Fruit fly (Drosophila melanogaster) whole organism, embryonic: ENCODE results near the gene DIP2.

Experiments
- CG10321 ChIP-seq: fragments of 200-800 bp; sonication (Bioruptor generic); IDR thresholded peaks from 2 replicates; pipeline ENCODE4 v1.3.6; 2022; ENCODE audit warnings: missing biosample characterization, missing genetic modification characterization
- CG10543 ChIP-seq: fragments of 200-800 bp; sonication (Bioruptor generic); optimal IDR thresholded peaks from 3 replicates; lab custom pipeline; 2017; ENCODE audit warnings: missing biosample characterization, mild to moderate bottlenecking, missing genetic modification characterization, moderate library complexity
- CG10565 ChIP-seq: fragments of 200-800 bp; sonication (Bioruptor generic); optimal IDR thresholded peaks from 3 replicates; lab custom pipeline; 2016; ENCODE audit warnings: missing biosample characterization, mild to moderate bottlenecking, missing genetic modification characterization
- CG10959 ChIP-seq: fragments of 200-800 bp; sonication (Bioruptor generic); IDR thresholded peaks from 2 replicates; pipeline ENCODE4 v1.3.6; 2022; ENCODE audit warnings: missing biosample characterization, missing genetic modification characterization
- CG11085 ChIP-seq: fragments of 200-800 bp; sonication (Bioruptor generic); IDR thresholded peaks from 2 replicates; pipeline ENCODE4 v1.3.6; 2022; ENCODE audit warnings: missing biosample characterization, missing genetic modification characterization
- CG11560 ChIP-seq: fragments of 200-800 bp; sonication (Bioruptor generic); IDR thresholded peaks from 3 replicates; pipeline ENCODE4 v1.3.6; 2022; ENCODE audit warnings: missing biosample characterization, missing genetic modification characterization
- CG11695 ChIP-seq: fragments of 200-800 bp; sonication (Bioruptor generic); IDR thresholded peaks from 3 replicates; pipeline ENCODE4 v1.3.6; 2022; ENCODE audit warnings: missing biosample characterization, missing genetic modification characterization
- CG12236 ChIP-seq: fragments of 200-800 bp; sonication (Bioruptor generic); optimal IDR thresholded peaks from 2 replicates; lab custom pipeline; 2016; ENCODE audit warnings: missing biosample characterization, missing genetic modification characterization
- CG12942 ChIP-seq: fragments of 200-800 bp; sonication (Bioruptor generic); optimal IDR thresholded peaks from 3 replicates; lab custom pipeline; 2016; ENCODE audit warnings: missing biosample characterization, missing genetic modification characterization
- CG13123 ChIP-seq: fragments of 200-800 bp; sonication (Bioruptor generic); optimal IDR thresholded peaks from 2 replicates; lab custom pipeline; 2016; ENCODE audit warnings: missing biosample characterization, missing genetic modification characterization
- CG15073 ChIP-seq: fragments of 200-800 bp; sonication (Bioruptor generic); optimal IDR thresholded peaks from 2 replicates; lab custom pipeline; 2016; ENCODE audit warnings: missing biosample characterization, missing genetic modification characterization
- CG15514 ChIP-seq: fragments of 200-800 bp; sonication (Bioruptor generic); optimal IDR thresholded peaks from 3 replicates; lab custom pipeline; 2017; ENCODE audit warnings: missing biosample characterization, missing genetic modification characterization, mild to moderate bottlenecking, moderate library complexity, missing genetic modification reagents
- CG17328 ChIP-seq: fragments of 200-800 bp; sonication (Bioruptor generic); IDR thresholded peaks from 2 replicates; pipeline ENCODE4 v1.3.6; 2022; ENCODE audit warnings: missing biosample characterization, missing genetic modification characterization
- CG1792 ChIP-seq: fragments of 200-800 bp; sonication (Bioruptor generic); optimal IDR thresholded peaks from 2 replicates; lab custom pipeline; 2016; ENCODE audit warnings: missing biosample characterization, missing genetic modification characterization
- CG18262 ChIP-seq: fragments of 200-800 bp; optimal IDR thresholded peaks from 3 replicates; lab custom pipeline; 2019; ENCODE audit warnings: missing biosample characterization, mild to moderate bottlenecking, missing genetic modification characterization, moderate library complexity
- CG32772 ChIP-seq: fragments of 200-800 bp; sonication (Bioruptor generic); IDR thresholded peaks from 2 replicates; pipeline ENCODE4 v1.3.6; 2022; ENCODE audit warnings: missing biosample characterization, missing genetic modification characterization
- CG3847 ChIP-seq: fragments of 200-800 bp; sonication (Bioruptor generic); IDR thresholded peaks from 2 replicates; pipeline ENCODE4 v1.3.6; 2022; ENCODE audit warnings: missing biosample characterization, missing genetic modification characterization
- CG3995 ChIP-seq: fragments of 200-800 bp; sonication (Bioruptor generic); optimal IDR thresholded peaks from 3 replicates; lab custom pipeline; 2016; ENCODE audit warnings: missing biosample characterization, missing genetic modification characterization
- CG4820 ChIP-seq: fragments of 200-800 bp; sonication (Bioruptor generic); optimal IDR thresholded peaks from 3 replicates; lab custom pipeline; 2016; ENCODE audit warnings: missing biosample characterization, missing genetic modification characterization
- CG5245 ChIP-seq: fragments of 200-800 bp; sonication (Bioruptor generic); optimal IDR thresholded peaks from 3 replicates; lab custom pipeline; 2016; ENCODE audit warnings: missing biosample characterization, missing genetic modification characterization
- CG7839 ChIP-seq: fragments of 200-800 bp; sonication (Bioruptor generic); optimal IDR thresholded peaks from 3 replicates; lab custom pipeline; 2018; ENCODE audit warnings: missing biosample characterization, mild to moderate bottlenecking, missing genetic modification characterization, moderate library complexity
- CG8924 ChIP-seq: fragments of 200-800 bp; optimal IDR thresholded peaks from 3 replicates; lab custom pipeline; 2019; ENCODE audit warnings: missing biosample characterization, mild to moderate bottlenecking, missing genetic modification characterization, moderate library complexity
- Chrac-16 ChIP-seq: fragments of 200-800 bp; sonication (Bioruptor generic); optimal IDR thresholded peaks from 3 replicates; lab custom pipeline; 2016; ENCODE audit warnings: missing biosample characterization, missing genetic modification characterization
- Dfd ChIP-seq, 2 experiments: fragments of >200 bp; optimal IDR thresholded peaks; 2 replicates each; lab custom pipeline; 2017; ENCODE audit warnings: missing biosample characterization in 2 of 2, missing genetic modification characterization in 2 of 2
- HLH54F ChIP-seq: fragments of 200-800 bp; sonication (Bioruptor generic); optimal IDR thresholded peaks from 3 replicates; lab custom pipeline; 2016; ENCODE audit warnings: missing biosample characterization, missing genetic modification characterization
- Hr51 ChIP-seq, 2 experiments: fragments of 200-800 bp; sonication (Bioruptor generic); optimal IDR thresholded peaks; 2 replicates in 1 of 2; 3 replicates in 1 of 2; lab custom pipeline; 2016 to 2018; ENCODE audit warnings: missing biosample characterization in 2 of 2, missing genetic modification characterization in 2 of 2, mild to moderate bottlenecking in 1 of 2, moderate library complexity in 1 of 2
- Nf-YB ChIP-seq: fragments of 200-800 bp; sonication (Bioruptor generic); optimal IDR thresholded peaks from 3 replicates; lab custom pipeline; 2019; ENCODE audit warnings: missing biosample characterization, mild to moderate bottlenecking, missing genetic modification characterization, moderate library complexity
- Nf-YC ChIP-seq: fragments of 200-800 bp; optimal IDR thresholded peaks from 3 replicates; lab custom pipeline; 2019; ENCODE audit warnings: missing biosample characterization, mild to moderate bottlenecking, missing genetic modification characterization, moderate library complexity
- Ravus ChIP-seq: fragments of 200-800 bp; sonication (Bioruptor generic); IDR thresholded peaks from 2 replicates; pipeline ENCODE4 v1.3.6; 2022; ENCODE audit warnings: missing biosample characterization, missing genetic modification characterization
- Sin3A ChIP-seq: fragments of >200 bp; optimal IDR thresholded peaks from 2 replicates; lab custom pipeline; 2018
- Six4 ChIP-seq: fragments of 200-800 bp; sonication (Bioruptor generic); optimal IDR thresholded peaks from 2 replicates; lab custom pipeline; 2016; ENCODE audit warnings: missing biosample characterization, missing genetic modification characterization
- Sry-δ ChIP-seq: fragments of 200-800 bp; sonication (Bioruptor generic); optimal IDR thresholded peaks from 2 replicates; lab custom pipeline; 2016; ENCODE audit warnings: missing biosample characterization, missing genetic modification characterization
- Stat92E ChIP-seq, 3 experiments: fragments of >200 bp in 2 of 3; fragments of 200-800 bp in 1 of 3; sonication (Bioruptor generic) in 1 of 3; optimal IDR thresholded peaks; 2 replicates each; lab custom pipeline; 2017 to 2019; ENCODE audit warnings: missing biosample characterization in 3 of 3, missing genetic modification characterization in 3 of 3, mild to moderate bottlenecking in 1 of 3, moderate library complexity in 1 of 3
- amos ChIP-seq: fragments of 200-800 bp; sonication (Bioruptor generic); IDR thresholded peaks from 2 replicates; pipeline ENCODE4 v1.3.6; 2022; ENCODE audit warnings: missing biosample characterization, missing genetic modification characterization; ENCODE audit not compliant: partially characterized antibody
- aop ChIP-seq: fragments of 200-800 bp; sonication (Bioruptor generic); IDR thresholded peaks from 2 replicates; pipeline ENCODE4 v1.3.6; 2022; ENCODE audit warnings: missing biosample characterization, missing genetic modification characterization
- bbx ChIP-seq: fragments of 200-800 bp; sonication (Bioruptor generic); IDR thresholded peaks from 2 replicates; pipeline ENCODE4 v1.3.6; 2022; ENCODE audit warnings: missing biosample characterization, missing genetic modification characterization; ENCODE audit not compliant: partially characterized antibody
- chm ChIP-seq: fragments of 200-800 bp; sonication (Bioruptor generic); IDR thresholded peaks from 2 replicates; pipeline ENCODE4 v1.3.6; 2022; ENCODE audit warnings: missing biosample characterization, missing genetic modification characterization
- da ChIP-seq: fragments of 200-800 bp; sonication (Bioruptor generic); optimal IDR thresholded peaks from 2 replicates; lab custom pipeline; 2016; ENCODE audit warnings: missing biosample characterization, missing genetic modification characterization
- gcm ChIP-seq: fragments of 200-800 bp; sonication (Bioruptor generic); optimal IDR thresholded peaks from 2 replicates; lab custom pipeline; 2019; ENCODE audit warnings: missing biosample characterization, mild to moderate bottlenecking, missing genetic modification characterization, moderate library complexity
- gem ChIP-seq: fragments of 200-800 bp; sonication (Bioruptor generic); optimal IDR thresholded peaks from 2 replicates; lab custom pipeline; 2019; ENCODE audit warnings: missing biosample characterization, mild to moderate bottlenecking, missing genetic modification characterization, moderate library complexity
- gro ChIP-seq: fragments of 200-800 bp; sonication (Bioruptor generic); optimal IDR thresholded peaks from 2 replicates; lab custom pipeline; 2016; ENCODE audit warnings: missing biosample characterization, missing genetic modification characterization
- h ChIP-seq: fragments of >200 bp; optimal IDR thresholded peaks from 2 replicates; lab custom pipeline; 2017
- hb ChIP-seq: fragments of 200-800 bp; sonication (Bioruptor generic); IDR thresholded peaks from 3 replicates; pipeline ENCODE4 v1.3.6; 2022; ENCODE audit warnings: missing biosample characterization, missing genetic modification characterization; ENCODE audit not compliant: partially characterized antibody
- klu ChIP-seq: fragments of 200-800 bp; sonication (Bioruptor generic); IDR thresholded peaks from 2 replicates; pipeline ENCODE4 v1.3.6; 2022; ENCODE audit warnings: missing biosample characterization, missing genetic modification characterization
- nau ChIP-seq: fragments of 200-800 bp; sonication (Bioruptor generic); optimal IDR thresholded peaks from 3 replicates; lab custom pipeline; 2017; ENCODE audit warnings: missing biosample characterization, mild to moderate bottlenecking, missing genetic modification characterization, missing genetic modification reagents
- nerfin-2 ChIP-seq: fragments of 200-800 bp; sonication (Bioruptor generic); IDR thresholded peaks from 2 replicates; pipeline ENCODE4 v1.3.6; 2022; ENCODE audit warnings: missing biosample characterization, missing genetic modification characterization; ENCODE audit not compliant: partially characterized antibody
- run ChIP-seq: fragments of 200-800 bp; sonication (Bioruptor generic); optimal IDR thresholded peaks from 3 replicates; lab custom pipeline; 2018; ENCODE audit warnings: missing biosample characterization, mild to moderate bottlenecking, missing genetic modification characterization
- slou ChIP-seq: fragments of 200-800 bp; sonication (Bioruptor generic); optimal IDR thresholded peaks from 3 replicates; lab custom pipeline; 2016; ENCODE audit warnings: missing biosample characterization, missing genetic modification characterization
- sr ChIP-seq: fragments of 200-800 bp; sonication (Bioruptor generic); IDR thresholded peaks from 3 replicates; pipeline ENCODE4 v1.3.6; 2022; ENCODE audit warnings: missing biosample characterization, missing genetic modification characterization
- stwl ChIP-seq: fragments of 200-800 bp; sonication (Bioruptor generic); optimal IDR thresholded peaks from 3 replicates; lab custom pipeline; 2018; ENCODE audit warnings: missing biosample characterization, mild to moderate bottlenecking, missing genetic modification characterization, moderate library complexity

DIP2 gene

DNA sequence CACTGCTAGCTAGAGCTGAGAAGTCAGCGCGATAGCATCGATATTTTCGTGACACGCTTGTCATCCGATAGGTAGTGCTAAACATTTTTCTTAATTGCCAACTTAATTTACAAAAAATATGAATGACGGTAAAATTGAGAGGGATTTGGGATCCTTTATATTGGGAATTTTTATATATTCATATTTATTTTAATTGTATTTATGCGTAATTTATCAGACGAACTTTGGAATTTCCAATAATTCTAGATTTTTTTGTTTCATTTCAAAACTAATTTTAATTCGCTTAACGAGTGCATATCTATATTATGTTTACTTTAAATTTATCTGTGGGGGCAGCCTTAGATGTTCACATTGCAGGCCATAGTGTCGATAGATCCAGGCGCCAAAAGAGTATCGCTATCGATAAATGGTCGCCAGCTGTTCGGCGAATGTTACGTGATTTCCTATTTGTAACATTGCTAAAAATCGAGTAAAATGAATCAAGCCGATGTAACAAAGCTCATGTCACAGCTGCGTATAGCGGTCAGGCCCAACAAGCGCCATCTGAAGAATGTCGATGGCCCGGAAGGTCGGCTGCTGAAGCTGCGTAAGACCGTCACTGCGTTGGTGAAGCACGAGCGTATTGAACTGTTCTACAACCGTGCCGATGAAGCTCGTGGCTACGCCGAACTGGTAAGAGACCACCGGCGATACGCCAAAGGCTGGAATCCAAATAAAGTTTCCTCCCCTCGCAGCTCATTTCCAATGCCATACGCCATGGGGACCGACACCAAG lies 6.8 kb upstream of the DIP2 start, which contains the start of the genes Tudor-SN and mRpL17 (continued):
- TF ChIP-seq Hr51 (GFP tag; optimal IDR thresholded peaks at IDR 0.05; lab: Kevin White, UChicago), result peak in 1 of 2 experiments; percentile 25
- no peak for TF ChIP-seq Nf-YB (GFP tag; lab: Kevin White, UChicago)
- no peak for TF ChIP-seq run (tag; lab: Kevin White, UChicago)
- no peak for TF ChIP-seq CG10543 (GFP tag; lab: Kevin White, UChicago)
- TF ChIP-seq h (lab: Kevin White, UChicago), result no peak
- TF ChIP-seq Sin3A (lab: Kevin White, UChicago), result peak; percentile 68
- peak; percentile 40 for TF ChIP-seq Chrac-16 (GFP tag; lab: Kevin White, UChicago)
- TF ChIP-seq CG1792, result peak; percentile 16
- TF ChIP-seq CG15073, result no peak
- TF ChIP-seq Six4 (GFP tag; lab: Kevin White, UChicago), result peak; percentile 37
- peak; percentile 59 for TF ChIP-seq CG3847 (GFP tag; lab: Robert Waterston, UW)
- peak; percentile 57 for TF ChIP-seq Nf-YC (tag; lab: Kevin White, UChicago)
- no peak for TF ChIP-seq CG11695 (GFP tag; lab: Robert Waterston, UW)
- peak; percentile 40 for TF ChIP-seq HLH54F (GFP tag; lab: Kevin White, UChicago)
- TF ChIP-seq CG10959 (GFP tag; lab: Robert Waterston, UW), result no peak
- 0 out of 2 replicates have a peak, but pooled peaks have one; percentile 27 for TF ChIP-seq CG17328
- TF ChIP-seq CG5245 (GFP tag; lab: Kevin White, UChicago), result no peak
- TF ChIP-seq CG15514 (GFP tag; lab: Kevin White, UChicago), result peak; percentile 72
- TF ChIP-seq bbx (GFP tag; lab: Robert Waterston, UW), result peak; percentile 99
- peak; percentile 93 for TF ChIP-seq Sry-δ (GFP tag; lab: Kevin White, UChicago)
- peak; percentile 9 for TF ChIP-seq slou
- TF ChIP-seq Ravus (GFP tag; lab: Robert Waterston, UW), result no peak
- peak; percentile 99 for TF ChIP-seq amos (GFP tag; lab: Robert Waterston, UW)
- no peak for TF ChIP-seq CG10321 (GFP tag; lab: Robert Waterston, UW)
- TF ChIP-seq klu, result peak; percentile 38; the same call in 1 of the 2 replicates
- TF ChIP-seq CG11085 (GFP tag; lab: Robert Waterston, UW), result peak; percentile 52; the same call in 1 of the 2 replicates
- TF ChIP-seq CG12236, result no peak
- TF ChIP-seq aop (GFP tag; lab: Robert Waterston, UW), result no peak
- TF ChIP-seq CG10565 (GFP tag; lab: Kevin White, UChicago), result no peak
- TF ChIP-seq da, result no peak
- TF ChIP-seq gro, result no peak
- peak; percentile 93 for TF ChIP-seq nerfin-2 (GFP tag; lab: Robert Waterston, UW)
- TF ChIP-seq sr (GFP tag; lab: Robert Waterston, UW), result no peak
- TF ChIP-seq CG13123 (GFP tag; lab: Kevin White, UChicago), result peak; percentile 52
- no peak for TF ChIP-seq nau (GFP tag; lab: Kevin White, UChicago)
- peak; percentile 69 for TF ChIP-seq gem (tag; lab: Kevin White, UChicago)
- TF ChIP-seq CG8924 (tag; lab: Kevin White, UChicago), result peak; percentile 30
- TF ChIP-seq CG32772 (GFP tag; lab: Robert Waterston, UW), result no peak
- TF ChIP-seq Dfd (GFP tag; optimal IDR thresholded peaks at IDR 0.05; lab: Kevin White, UChicago), result no peak
- no peak for TF ChIP-seq CG12942 (GFP tag; lab: Kevin White, UChicago)
- peak; percentile 27 for TF ChIP-seq stwl (tag; lab: Kevin White, UChicago)
- TF ChIP-seq CG4820 (GFP tag; lab: Kevin White, UChicago), result peak; percentile 21
- peak; percentile 16 for TF ChIP-seq CG7839 (tag; lab: Kevin White, UChicago)
- no peak for TF ChIP-seq Stat92E (GFP tag; optimal IDR thresholded peaks at IDR 0.05; lab: Kevin White, UChicago)
- TF ChIP-seq CG18262, result peak; percentile 57
- no peak for TF ChIP-seq chm (GFP tag; lab: Robert Waterston, UW)
- TF ChIP-seq CG11560 (tag; lab: Robert Waterston, UW), result no peak
- TF ChIP-seq CG3995 (GFP tag; lab: Kevin White, UChicago), result peak; percentile 22
- TF ChIP-seq hb, result peak; percentile 97
- no peak for TF ChIP-seq gcm
